Fruit fly (Drosophila melanogaster): ENCODE measurements around the gene ouib.

The ouib gene

dm6 chr3R:8679934-8680333 is 45.3 kb upstream of the ouib start, which contains the start of gene CG33325:
TSS of gene CG33325 (minus strand) at chr3R:8680034.
- TF ChIP-seq Hr51 (GFP tag; optimal IDR thresholded peaks at IDR 0.05) (no peak), Mrtf (GFP tag; IDR thresholded peaks at IDR 0.05) (no peak), Nf-YB (GFP tag; optimal IDR thresholded peaks at IDR 0.05) (no peak), CG2199 (GFP tag; IDR thresholded peaks at IDR 0.05) (no peak), bbx (GFP tag; IDR thresholded peaks at IDR 0.05; ENCODE audit: partially characterized antibody) (no peak), nerfin-2 (GFP tag; IDR thresholded peaks at IDR 0.05; ENCODE audit: partially characterized antibody) (no peak)

dm6 chr3R:8680611-8681010 is 44.7 kb upstream of the ouib start:
- TF ChIP-seq pros (GFP tag; optimal IDR thresholded peaks at IDR 0.05), result peak; percentile 73
- TF ChIP-seq CG1602 (GFP tag; optimal IDR thresholded peaks at IDR 0.05), result no peak
- peak; percentile 96 for TF ChIP-seq z (GFP tag; IDR thresholded peaks at IDR 0.05)
- TF ChIP-seq inv (GFP tag; IDR thresholded peaks at IDR 0.05; ENCODE audit: partially characterized antibody), result no peak
- TF ChIP-seq Neu2 (GFP tag; optimal IDR thresholded peaks at IDR 0.05; ENCODE audit: borderline replicate concordance), result no peak
- TF ChIP-seq CG17612 (GFP tag; IDR thresholded peaks at IDR 0.05), result no peak
- TF ChIP-seq br (optimal IDR thresholded peaks at IDR 0.05), result no peak
- no peak for TF ChIP-seq lmd (GFP tag; IDR thresholded peaks at IDR 0.05)
- no peak for TF ChIP-seq sens (GFP tag)
- no peak for TF ChIP-seq Doc3 (GFP tag; IDR thresholded peaks at IDR 0.05; ENCODE audit: partially characterized antibody)
- no peak for TF ChIP-seq Myb (GFP tag; optimal IDR thresholded peaks at IDR 0.05)
- TF ChIP-seq jumu (GFP tag; optimal IDR thresholded peaks at IDR 0.05), result no peak
- TF ChIP-seq Oli (tag; optimal IDR thresholded peaks at IDR 0.05), result no peak

- TF ChIP-seq CG9215 (GFP tag; IDR thresholded peaks at IDR 0.05) (no peak), Dref (GFP tag; IDR thresholded peaks at IDR 0.05) (0 out of 2 replicates have a peak, but pooled peaks have one; percentile 1), CG15479 (GFP tag; optimal IDR thresholded peaks at IDR 0.05) (peak; percentile 67), CG4404 (GFP tag; IDR thresholded peaks at IDR 0.05) (peak; percentile 65), Bteb2 (GFP tag; optimal IDR thresholded peaks at IDR 0.05) (no peak), CG13287 (GFP tag; IDR thresholded peaks at IDR 0.05; ENCODE audit: partially characterized antibody) (no peak), lola (GFP tag; optimal IDR thresholded peaks at IDR 0.05) (peak in 1 of 3 experiments; percentile 56), nmo (GFP tag; optimal IDR thresholded peaks at IDR 0.05) (no peak), zf30C (GFP tag; optimal IDR thresholded peaks at IDR 0.05) (peak; percentile 65), CG17829 (tag; optimal IDR thresholded peaks at IDR 0.05) (peak; percentile 25), Dll (GFP tag; IDR thresholded peaks at IDR 0.05; ENCODE audit: partially characterized antibody) (no peak), CG11696 (GFP tag; IDR thresholded peaks at IDR 0.05) (no peak), Lhr (GFP tag; optimal IDR thresholded peaks at IDR 0.05) (no peak), salm (tag; optimal IDR thresholded peaks at IDR 0.05) (no peak), zen (tag; optimal IDR thresholded peaks at IDR 0.05) (peak; percentile 88), Jarid2 (GFP tag; optimal IDR thresholded peaks at IDR 0.05) (no peak), CG1647 (GFP tag; optimal IDR thresholded peaks at IDR 0.05) (no peak), CG10959 (GFP tag; IDR thresholded peaks at IDR 0.05) (peak; percentile 42; the same call in 1 of the 2 replicates), fd102C (GFP tag; optimal IDR thresholded peaks at IDR 0.05) (peak; percentile 79), CG14667 (GFP tag; IDR thresholded peaks at IDR 0.05) (no peak), CG10654 (GFP tag; optimal IDR thresholded peaks at IDR 0.05) (no peak), twi (tag; optimal IDR thresholded peaks at IDR 0.05) (peak; percentile 12), CG8924 (tag; optimal IDR thresholded peaks at IDR 0.05) (peak; percentile 35), kah (GFP tag; optimal IDR thresholded peaks at IDR 0.05) (no peak), CG11085 (GFP tag; IDR thresholded peaks at IDR 0.05) (no peak), CTCF (GFP tag; optimal IDR thresholded peaks at IDR 0.05) (no peak), Hr39 (optimal IDR thresholded peaks at IDR 0.05) (no peak), slp2 (GFP tag; optimal IDR thresholded peaks at IDR 0.05) (no peak), br (optimal IDR thresholded peaks at IDR 0.05) (no peak), CG14710 (tag; optimal IDR thresholded peaks at IDR 0.05) (peak; percentile 5), Hr3 (GFP tag; optimal IDR thresholded peaks at IDR 0.05) (no peak)
These were observed 42.0 kb upstream of the ouib start for dm6 chr3R:8683280-8683679.
